Fruit fly (Drosophila melanogaster) ovary, adult (tissue): Measurements from ENCODE around the gene CG13071.
A peak's percentile ranks its signal among the peaks of the same experiment; 100 is the strongest.

Source experiments
- CG17801 ChIP-seq: fragments of 200-800 bp; optimal IDR thresholded peaks from 2 replicates; lab custom pipeline; 2019; ENCODE audit warnings: missing biosample characterization, mild to moderate bottlenecking, missing genetic modification characterization, moderate library complexity; ENCODE audit not compliant: partially characterized antibody

The CG13071 gene

dm6 chr3L:16262440-16262839 lies at the start of gene CG13071:
CG13071 (plus strand) TSS chr3L:16262740.
- no peak for TF ChIP-seq CG17801 (GFP tag; lab: Kevin White, UChicago)

- no peak for TF ChIP-seq CG17801 (GFP tag; lab: Kevin White, UChicago)
Observed at dm6 chr3L:16213201-16213600, 49.3 kb upstream of the CG13071 start.

- no peak for TF ChIP-seq CG17801 (GFP tag; lab: Kevin White, UChicago)
Observed at dm6 chr3L:16214533-16215207, 47.9 kb upstream of the CG13071 start.

dm6 chr3L:16215411-16215810 lies 47.1 kb upstream of the CG13071 start:
- no peak for TF ChIP-seq CG17801 (GFP tag; lab: Kevin White, UChicago)

dm6 chr3L:16215816-16216215 lies 46.7 kb upstream of the CG13071 start:
- no peak for TF ChIP-seq CG17801 (GFP tag; lab: Kevin White, UChicago)

- no peak for TF ChIP-seq CG17801 (GFP tag; lab: Kevin White, UChicago)
Observed at dm6 chr3L:16217203-16217602, 45.3 kb upstream of the CG13071 start, which contains the start of gene CG13073. CG13073 (minus strand) TSS chr3L:16217303.

- no peak for TF ChIP-seq CG17801 (GFP tag; lab: Kevin White, UChicago)
Observed at dm6 chr3L:16217935-16218334, 44.6 kb upstream of the CG13071 start.

dm6 chr3L:16221278-16221677 lies 41.3 kb upstream of the CG13071 start:
- no peak for TF ChIP-seq CG17801 (GFP tag; lab: Kevin White, UChicago)

- no peak for TF ChIP-seq CG17801 (GFP tag; lab: Kevin White, UChicago)
Observed at dm6 chr3L:16221800-16222199, 40.7 kb upstream of the CG13071 start.

dm6 chr3L:16225175-16225574 lies 37.4 kb upstream of the CG13071 start:
- TF ChIP-seq CG17801 (GFP tag; lab: Kevin White, UChicago) = no peak

dm6 chr3L:16228659-16229205 lies 33.8 kb upstream of the CG13071 start, which contains the start of gene Tmx3:
Tmx3 (plus strand) TSS chr3L:16229100.
- TF ChIP-seq CG17801 (GFP tag; lab: Kevin White, UChicago) = peak; percentile 71

dm6 chr3L:16231857-16232256 lies 30.7 kb upstream of the CG13071 start, which contains the start of the genes PDCD-5 and MED10:
PDCD-5 (minus strand) TSS chr3L:16232038.
MED10 (plus strand) TSS chr3L:16232084.
- TF ChIP-seq CG17801 (GFP tag; lab: Kevin White, UChicago) = peak; percentile 60

dm6 chr3L:16232924-16233323 lies 29.6 kb upstream of the CG13071 start, which contains the start of gene Hsc20:
Hsc20 (plus strand) TSS chr3L:16233127.
- peak; percentile 11 for TF ChIP-seq CG17801 (GFP tag; lab: Kevin White, UChicago)

- TF ChIP-seq CG17801 (GFP tag; lab: Kevin White, UChicago) = no peak
Observed at dm6 chr3L:16233850-16234494, 28.6 kb upstream of the CG13071 start.

dm6 chr3L:16241296-16241695 lies 21.2 kb upstream of the CG13071 start:
- TF ChIP-seq CG17801 (GFP tag; lab: Kevin White, UChicago) = no peak
